Fruit fly (Drosophila melanogaster): ENCODE results near the gene CG15431.

- no peak for TF ChIP-seq Gug (GFP tag; IDR thresholded peaks at IDR 0.05)
- no peak for TF ChIP-seq CG6854 (GFP tag; optimal IDR thresholded peaks at IDR 0.05)
- no peak for TF ChIP-seq ss (GFP tag; optimal IDR thresholded peaks at IDR 0.05)
- TF ChIP-seq CG1621 (tag; optimal IDR thresholded peaks at IDR 0.05), result peak; percentile 42
- no peak for TF ChIP-seq Ets21C (GFP tag; optimal IDR thresholded peaks at IDR 0.05)
Observed at dm6 chr2L:4476672-4477273, 35.7 kb upstream of the CG15431 start, which contains the start of gene ine.

All from whole organism, prepupa.